Worm (Caenorhabditis elegans) whole organism, L4 larva: ENCODE results near the gene zip-11.

ENCODE experiments used
- ama-1 ChIP-seq: fragments of 150-350 bp; optimal IDR thresholded peaks from 2 replicates; lab custom pipeline; 2014; ENCODE audit warnings: inconsistent platforms, mixed read lengths
- attf-4 ChIP-seq: sonication (generic microtip); optimal IDR thresholded peaks from 3 replicates; lab custom pipeline; 2017; ENCODE audit warnings: missing biosample characterization, missing genetic modification characterization
- ceh-82 ChIP-seq: sonication (generic microtip); optimal IDR thresholded peaks from 2 replicates; lab custom pipeline; 2017; ENCODE audit warnings: missing biosample characterization, missing genetic modification characterization
- daf-8 ChIP-seq: fragments of 200-800 bp; sonication (Bioruptor generic); IDR thresholded peaks from 2 replicates; pipeline ENCODE4 v1.3.6; 2022; ENCODE audit warnings: missing genetic modification characterization, missing compliant biosample characterization
- fkh-10 ChIP-seq: fragments of 150-350 bp; optimal IDR thresholded peaks from 2 replicates; lab custom pipeline; 2014; ENCODE audit warnings: missing biosample characterization, missing genetic modification reagents, missing genetic modification characterization
- lin-1 ChIP-seq: fragments of 200-800 bp; sonication (Bioruptor generic); IDR thresholded peaks from 2 replicates; pipeline ENCODE4 v1.3.6; 2022; ENCODE audit warnings: missing genetic modification reagents, missing genetic modification characterization, missing compliant biosample characterization
- lsy-2 ChIP-seq, 2 experiments: fragments of 150-350 bp in 1 of 2; sonication (generic microtip) in 1 of 2; optimal IDR thresholded peaks; 2 replicates each; lab custom pipeline; 2014 to 2017; ENCODE audit warnings: missing biosample characterization in 2 of 2, missing genetic modification characterization in 2 of 2
- nhr-237 ChIP-seq: sonication (generic microtip); optimal IDR thresholded peaks from 2 replicates; lab custom pipeline; 2017; ENCODE audit warnings: missing biosample characterization, missing genetic modification characterization
- nhr-77 ChIP-seq: fragments of 150-350 bp; optimal IDR thresholded peaks from 2 replicates; lab custom pipeline; 2014; ENCODE audit warnings: missing biosample characterization, missing genetic modification characterization
- saeg-2 ChIP-seq: fragments of 200-800 bp; sonication (Bioruptor generic); IDR thresholded peaks from 2 replicates; pipeline ENCODE4 v1.3.6; 2022; ENCODE audit warnings: missing genetic modification reagents, missing genetic modification characterization, missing compliant biosample characterization
- skn-1 ChIP-seq: fragments of 150-350 bp; optimal IDR thresholded peaks from 2 replicates; lab custom pipeline; 2014; ENCODE audit warnings: missing biosample characterization, missing genetic modification characterization

- TF ChIP-seq fkh-10 (GFP tag; lab: Kevin White, UChicago), result no peak
- no peak for TF ChIP-seq lsy-2 (tag; optimal IDR thresholded peaks at IDR 0.05; lab: Kevin White, UChicago)
- TF ChIP-seq attf-4 (tag; lab: Kevin White, UChicago), result no peak
- TF ChIP-seq skn-1 (tag; lab: Kevin White, UChicago), result no peak
- TF ChIP-seq lin-1 (GFP tag; lab: Robert Waterston, UW), result no peak
- no peak for TF ChIP-seq daf-8
- TF ChIP-seq ceh-82 (tag; lab: Kevin White, UChicago), result no peak
- no peak for TF ChIP-seq ama-1 (lab: Kevin White, UChicago)
- no peak for TF ChIP-seq nhr-77 (tag; lab: Kevin White, UChicago)
- no peak for TF ChIP-seq nhr-237 (tag; lab: Kevin White, UChicago)
- no peak for TF ChIP-seq saeg-2
Measured at ce11 chrIV:3278822-3279221, 32.3 kb upstream of the zip-11 start.
